Fruit fly (Drosophila melanogaster): ENCODE data around the gene CG3436.
A peak's percentile ranks its signal among the peaks of the same experiment; 100 is the strongest.

The CG3436 gene

dm6 chr2L:131466-132270 is 24.2 kb upstream of the CG3436 start, which contains the start of gene Gs1 (continued):
- TF ChIP-seq btn (GFP tag; optimal IDR thresholded peaks at IDR 0.05) (no peak), HLH54F (GFP tag; optimal IDR thresholded peaks at IDR 0.05) (no peak), CrebB (tag; optimal IDR thresholded peaks at IDR 0.05) (peak; percentile 41), CG8924 (tag; optimal IDR thresholded peaks at IDR 0.05) (no peak), GATAe (GFP tag; conservative IDR thresholded peaks at IDR 0.05) (no peak; the same call in 1 of the 2 replicates), gt (GFP tag; IDR thresholded peaks at IDR 0.05) (no peak), CG15514 (GFP tag; optimal IDR thresholded peaks at IDR 0.05) (peak; percentile 44), tna (GFP tag; IDR thresholded peaks at IDR 0.05; ENCODE audit: partially characterized antibody) (no peak), MBD-R2 (GFP tag; IDR thresholded peaks at IDR 0.05) (peak; percentile 18; the same call in 1 of the 2 replicates), NFAT (GFP tag; IDR thresholded peaks at IDR 0.05) (no peak), Pdp1 (GFP tag; optimal IDR thresholded peaks at IDR 0.05) (peak in 1 of 2 experiments; percentile 56), D (optimal IDR thresholded peaks at IDR 0.05) (no peak), D (GFP tag; optimal IDR thresholded peaks at IDR 0.05) (no peak), schlank (tag; optimal IDR thresholded peaks at IDR 0.05) (no peak), Taf1 (GFP tag; IDR thresholded peaks at IDR 0.05) (no peak), CG30403 (GFP tag; optimal IDR thresholded peaks at IDR 0.05) (no peak), toy (GFP tag; IDR thresholded peaks at IDR 0.05) (no peak), NfI (GFP tag; optimal IDR thresholded peaks at IDR 0.05) (peak; percentile 37), CG8478 (optimal IDR thresholded peaks at IDR 0.05) (no peak), Hmr (GFP tag; optimal IDR thresholded peaks at IDR 0.05) (peak; percentile 67), hth (optimal IDR thresholded peaks at IDR 0.05) (no peak), B-H2 (GFP tag; optimal IDR thresholded peaks at IDR 0.05) (peak; percentile 72), sna (GFP tag; IDR thresholded peaks at IDR 0.05; ENCODE audit: partially characterized antibody) (0 out of 2 replicates have a peak, but pooled peaks have one; percentile 53), Jarid2 (GFP tag; optimal IDR thresholded peaks at IDR 0.05) (peak; percentile 89), ewg (GFP tag; optimal IDR thresholded peaks at IDR 0.05) (peak; percentile 77), fd96Cb (tag; optimal IDR thresholded peaks at IDR 0.05) (no peak), Poxn (GFP tag; IDR thresholded peaks at IDR 0.05) (no peak), kni (GFP tag; optimal IDR thresholded peaks at IDR 0.05) (peak; percentile 79), CG3838 (GFP tag; optimal IDR thresholded peaks at IDR 0.05) (no peak), vfl (GFP tag; optimal IDR thresholded peaks at IDR 0.05) (no peak), CG15269 (tag; optimal IDR thresholded peaks at IDR 0.05) (peak; percentile 18), pb (GFP tag; optimal IDR thresholded peaks at IDR 0.05) (peak; percentile 30), Spps (tag; optimal IDR thresholded peaks at IDR 0.05) (no peak), p53 (GFP tag; optimal IDR thresholded peaks at IDR 0.05) (no peak), repo (GFP tag; optimal IDR thresholded peaks at IDR 0.05) (no peak), CG17385 (GFP tag; optimal IDR thresholded peaks at IDR 0.05) (peak; percentile 58), zfh2 (GFP tag; optimal IDR thresholded peaks at IDR 0.05) (no peak), shn (GFP tag; optimal IDR thresholded peaks at IDR 0.05) (no peak), nerfin-1 (tag; optimal IDR thresholded peaks at IDR 0.05) (no peak), Asciz (GFP tag; optimal IDR thresholded peaks at IDR 0.05) (peak; percentile 15), CG14965 (GFP tag; optimal IDR thresholded peaks at IDR 0.05; ENCODE audit: borderline replicate concordance) (no peak), Mad (GFP tag; optimal IDR thresholded peaks at IDR 0.05) (no peak), Med (GFP tag) (peak; percentile 90), zfh1 (GFP tag; IDR thresholded peaks at IDR 0.05) (0 out of 3 replicates have a peak, but pooled peaks have one; percentile 12), h (optimal IDR thresholded peaks at IDR 0.05) (no peak), jing (GFP tag; optimal IDR thresholded peaks at IDR 0.05) (no peak), CG3407 (GFP tag; optimal IDR thresholded peaks at IDR 0.05) (peak; percentile 16), disco-r (GFP tag; optimal IDR thresholded peaks at IDR 0.05) (no peak), crc (GFP tag; optimal IDR thresholded peaks at IDR 0.05) (no peak), slp2 (GFP tag; optimal IDR thresholded peaks at IDR 0.05) (no peak), CG32772 (GFP tag; IDR thresholded peaks at IDR 0.05) (no peak)

All from whole organism, embryonic.